Fruit fly (Drosophila melanogaster) whole organism, embryonic: ENCODE results near the gene Obp99d.

Experiments
- CG11093 ChIP-seq: fragments of 200-800 bp; sonication (Bioruptor generic); IDR thresholded peaks from 3 replicates; pipeline ENCODE4 v1.3.6; 2022; ENCODE audit warnings: missing biosample characterization, missing genetic modification characterization
- CG12236 ChIP-seq: fragments of 200-800 bp; sonication (Bioruptor generic); optimal IDR thresholded peaks from 2 replicates; lab custom pipeline; 2016; ENCODE audit warnings: missing biosample characterization, missing genetic modification characterization
- CG14441 ChIP-seq: fragments of 200-800 bp; sonication (Bioruptor generic); IDR thresholded peaks from 2 replicates; pipeline ENCODE4 v1.3.6; 2022; ENCODE audit warnings: missing biosample characterization, missing genetic modification characterization
- CG17912 ChIP-seq: fragments of 200-800 bp; sonication (Bioruptor generic); optimal IDR thresholded peaks from 2 replicates; lab custom pipeline; 2018; ENCODE audit warnings: missing biosample characterization, mild to moderate bottlenecking, missing genetic modification characterization
- CG2199 ChIP-seq: fragments of 200-800 bp; sonication (Bioruptor generic); IDR thresholded peaks from 3 replicates; pipeline ENCODE4 v1.3.6; 2022; ENCODE audit warnings: missing biosample characterization, missing genetic modification characterization
- CG2889 ChIP-seq: fragments of 200-800 bp; sonication (Bioruptor generic); IDR thresholded peaks from 3 replicates; pipeline ENCODE4 v1.3.6; 2022; ENCODE audit warnings: missing biosample characterization, missing genetic modification characterization
- CG3281 ChIP-seq: fragments of 200-800 bp; sonication (Bioruptor generic); optimal IDR thresholded peaks from 3 replicates; lab custom pipeline; 2017; ENCODE audit warnings: missing biosample characterization, mild to moderate bottlenecking, missing genetic modification characterization
- CG7745 ChIP-seq: fragments of 200-800 bp; sonication (Bioruptor generic); optimal IDR thresholded peaks from 2 replicates; lab custom pipeline; 2018; ENCODE audit warnings: missing biosample characterization, mild to moderate bottlenecking, missing genetic modification characterization, moderate library complexity
- CG9215 ChIP-seq: fragments of 200-800 bp; sonication (Bioruptor generic); IDR thresholded peaks from 2 replicates; pipeline ENCODE4 v1.3.6; 2022; ENCODE audit warnings: missing biosample characterization, missing genetic modification characterization
- D ChIP-seq, 2 experiments: fragments of 200-800 bp in 1 of 2; fragments of >200 bp in 1 of 2; sonication (Bioruptor generic) in 1 of 2; optimal IDR thresholded peaks; 2 replicates in 1 of 2; 3 replicates in 1 of 2; lab custom pipeline; 2017; ENCODE audit warnings: mild to moderate bottlenecking in 1 of 2, missing biosample characterization in 1 of 2, missing genetic modification characterization in 1 of 2, missing genetic modification reagents in 1 of 2
- Dek ChIP-seq: fragments of 200-800 bp; sonication (Bioruptor generic); optimal IDR thresholded peaks from 3 replicates; lab custom pipeline; 2019; ENCODE audit warnings: missing biosample characterization, mild to moderate bottlenecking, missing genetic modification characterization, moderate library complexity
- Dll ChIP-seq: fragments of 200-800 bp; sonication (Bioruptor generic); IDR thresholded peaks from 4 replicates; pipeline ENCODE4 v1.3.6; 2022; ENCODE audit warnings: missing biosample characterization, missing genetic modification characterization; ENCODE audit not compliant: partially characterized antibody
- Drgx ChIP-seq: fragments of 200-800 bp; sonication (Bioruptor generic); IDR thresholded peaks from 2 replicates; pipeline ENCODE4 v1.3.6; 2022; ENCODE audit warnings: missing biosample characterization, missing genetic modification characterization
- Hey ChIP-seq: fragments of 200-800 bp; sonication (Bioruptor generic); optimal IDR thresholded peaks from 3 replicates; lab custom pipeline; 2018; ENCODE audit warnings: missing biosample characterization, mild to moderate bottlenecking, missing genetic modification characterization
- Hr3 ChIP-seq: fragments of 200-800 bp; sonication (Bioruptor generic); optimal IDR thresholded peaks from 3 replicates; lab custom pipeline; 2016; ENCODE audit warnings: missing biosample characterization, missing genetic modification characterization
- Hr51 ChIP-seq, 2 experiments: fragments of 200-800 bp; sonication (Bioruptor generic); optimal IDR thresholded peaks; 2 replicates in 1 of 2; 3 replicates in 1 of 2; lab custom pipeline; 2016 to 2018; ENCODE audit warnings: missing biosample characterization in 2 of 2, missing genetic modification characterization in 2 of 2, mild to moderate bottlenecking in 1 of 2, moderate library complexity in 1 of 2
- Lim3 ChIP-seq: fragments of 200-800 bp; sonication (Bioruptor generic); IDR thresholded peaks from 2 replicates; pipeline ENCODE4 v1.3.6; 2022; ENCODE audit warnings: missing biosample characterization, missing genetic modification characterization
- MBD-R2 ChIP-seq: fragments of 200-800 bp; sonication (Bioruptor generic); IDR thresholded peaks from 2 replicates; pipeline ENCODE4 v1.3.6; 2022; ENCODE audit warnings: missing biosample characterization, missing genetic modification characterization
- Med ChIP-seq: fragments of 200-800 bp; sonication (Bioruptor generic); peaks from one replicate; lab custom pipeline; 2016; ENCODE audit warnings: missing biosample characterization, missing genetic modification characterization, mild to moderate bottlenecking, inconsistent platforms, moderate library complexity
- Scr ChIP-seq: fragments of 200-800 bp; sonication (Bioruptor generic); IDR thresholded peaks from 2 replicates; pipeline ENCODE4 v1.3.6; 2022; ENCODE audit warnings: missing biosample characterization, missing genetic modification characterization; ENCODE audit not compliant: partially characterized antibody
- Tbp ChIP-seq: fragments of >200 bp; optimal IDR thresholded peaks from 2 replicates; lab custom pipeline; 2018; ENCODE audit warnings: missing biosample characterization, missing genetic modification characterization
- YL-1 ChIP-seq: fragments of 200-800 bp; sonication (Bioruptor generic); optimal IDR thresholded peaks from 3 replicates; lab custom pipeline; 2017; ENCODE audit warnings: missing biosample characterization, mild to moderate bottlenecking, missing genetic modification characterization
- cad ChIP-seq: fragments of >200 bp; optimal IDR thresholded peaks from 2 replicates; lab custom pipeline; 2017; ENCODE audit warnings: missing biosample characterization, missing genetic modification characterization
- chinmo ChIP-seq: fragments of 200-800 bp; sonication (Bioruptor generic); IDR thresholded peaks from 4 replicates; pipeline ENCODE4 v1.3.6; 2022; ENCODE audit warnings: missing biosample characterization, missing genetic modification characterization; ENCODE audit not compliant: partially characterized antibody
- crol ChIP-seq: fragments of 200-800 bp; sonication (Bioruptor generic); IDR thresholded peaks from 2 replicates; pipeline ENCODE4 v1.3.6; 2022; ENCODE audit warnings: missing biosample characterization, missing genetic modification characterization
- crp ChIP-seq, 2 experiments: fragments of 200-800 bp; sonication (Bioruptor generic); optimal IDR thresholded peaks; 2 replicates in 1 of 2; 3 replicates in 1 of 2; lab custom pipeline; 2017; ENCODE audit warnings: missing biosample characterization in 2 of 2, missing genetic modification characterization in 2 of 2, mild to moderate bottlenecking in 1 of 2, moderate library complexity in 1 of 2
- dimm ChIP-seq: fragments of 200-800 bp; sonication (Bioruptor generic); IDR thresholded peaks from 2 replicates; pipeline ENCODE4 v1.3.6; 2022; ENCODE audit warnings: missing biosample characterization, missing genetic modification characterization
- fd102C ChIP-seq: fragments of 200-800 bp; sonication (Bioruptor generic); optimal IDR thresholded peaks from 2 replicates; lab custom pipeline; 2018; ENCODE audit warnings: missing biosample characterization, mild to moderate bottlenecking, missing genetic modification characterization, moderate library complexity
- fd3F ChIP-seq: fragments of 200-800 bp; sonication (Bioruptor generic); optimal IDR thresholded peaks from 2 replicates; lab custom pipeline; 2018; ENCODE audit warnings: missing biosample characterization, mild to moderate bottlenecking, missing genetic modification characterization, moderate library complexity
- grn ChIP-seq: fragments of 200-800 bp; sonication (Bioruptor generic); optimal IDR thresholded peaks from 3 replicates; lab custom pipeline; 2017; ENCODE audit warnings: missing biosample characterization, missing genetic modification characterization
- insv ChIP-seq, 2 experiments: fragments of 200-800 bp; sonication (Bioruptor generic); optimal IDR thresholded peaks; 3 replicates each; lab custom pipeline; 2016 to 2018; ENCODE audit warnings: missing biosample characterization in 2 of 2, missing genetic modification characterization in 2 of 2
- mam ChIP-seq: fragments of 200-800 bp; sonication (Bioruptor generic); optimal IDR thresholded peaks from 3 replicates; lab custom pipeline; 2016; ENCODE audit warnings: missing biosample characterization, missing genetic modification characterization
- nmo ChIP-seq: fragments of 200-800 bp; sonication (Bioruptor generic); optimal IDR thresholded peaks from 2 replicates; lab custom pipeline; 2018; ENCODE audit warnings: missing biosample characterization, mild to moderate bottlenecking, missing genetic modification characterization, moderate library complexity
- nom ChIP-seq: fragments of 200-800 bp; sonication (Bioruptor generic); optimal IDR thresholded peaks from 2 replicates; lab custom pipeline; 2017; ENCODE audit warnings: missing biosample characterization, missing genetic modification characterization, mild to moderate bottlenecking, moderate library complexity, missing genetic modification reagents
- org-1 ChIP-seq: fragments of 200-800 bp; sonication (Bioruptor generic); optimal IDR thresholded peaks from 2 replicates; lab custom pipeline; 2017; ENCODE audit warnings: missing biosample characterization, missing genetic modification characterization
- prd ChIP-seq, 3 experiments: fragments of >200 bp in 2 of 3; fragments of 200-800 bp in 1 of 3; sonication (Bioruptor generic) in 1 of 3; optimal IDR thresholded peaks in 2 of 3; IDR thresholded peaks in 1 of 3; 2 replicates in 2 of 3; 3 replicates in 1 of 3; pipeline versions ENCODE4 v1.3.6 to Lab custom; 2017 to 2022; ENCODE audit warnings: missing biosample characterization in 1 of 3, missing genetic modification characterization in 1 of 3
- pros ChIP-seq: fragments of 200-800 bp; sonication (Bioruptor generic); optimal IDR thresholded peaks from 3 replicates; lab custom pipeline; 2019; ENCODE audit warnings: missing biosample characterization, mild to moderate bottlenecking, missing genetic modification characterization, moderate library complexity
- run ChIP-seq: fragments of 200-800 bp; sonication (Bioruptor generic); optimal IDR thresholded peaks from 3 replicates; lab custom pipeline; 2018; ENCODE audit warnings: missing biosample characterization, mild to moderate bottlenecking, missing genetic modification characterization
- tll ChIP-seq, 2 experiments: fragments of 200-800 bp in 1 of 2; fragments of >200 bp in 1 of 2; sonication (Bioruptor generic) in 1 of 2; optimal IDR thresholded peaks; 2 replicates each; lab custom pipeline; 2017 to 2019; ENCODE audit warnings: missing biosample characterization in 2 of 2, missing genetic modification characterization in 2 of 2, mild to moderate bottlenecking in 1 of 2, moderate library complexity in 1 of 2
- ttk ChIP-seq: fragments of 200-800 bp; sonication (Bioruptor generic); IDR thresholded peaks from 2 replicates; pipeline ENCODE4 v2.1.2; 2022; ENCODE audit warnings: missing biosample characterization, missing genetic modification characterization

Gene Obp99d

dm6 chr3R:29714314-29714713, at the start of gene Obp99d:
Obp99d (plus strand) TSS chr3R:29714505.
- TF ChIP-seq CG2199 (peak; percentile 92), fd102C (no peak), D (optimal IDR thresholded peaks at IDR 0.05; lab: Kevin White, UChicago) (peak; percentile 71), D (GFP tag; optimal IDR thresholded peaks at IDR 0.05; lab: Kevin White, UChicago) (no peak)

- no peak for TF ChIP-seq CG9215 (GFP tag; lab: Robert Waterston, UW)
- TF ChIP-seq Tbp (GFP tag; lab: Kevin White, UChicago), result no peak
- TF ChIP-seq Dll (GFP tag; lab: Robert Waterston, UW), result no peak
- TF ChIP-seq Lim3 (GFP tag; lab: Robert Waterston, UW), result no peak
- TF ChIP-seq CG11093, result no peak
- no peak for TF ChIP-seq pros (GFP tag; lab: Kevin White, UChicago)
- TF ChIP-seq Dek (tag; lab: Kevin White, UChicago), result no peak
- TF ChIP-seq run, result no peak
- no peak for TF ChIP-seq YL-1 (GFP tag; lab: Kevin White, UChicago)
- no peak for TF ChIP-seq Hr3 (GFP tag; lab: Kevin White, UChicago)
- TF ChIP-seq CG14441 (GFP tag; lab: Robert Waterston, UW), result no peak
- no peak for TF ChIP-seq crp (GFP tag; optimal IDR thresholded peaks at IDR 0.05; lab: Kevin White, UChicago)
- no peak for TF ChIP-seq fd3F (GFP tag; lab: Kevin White, UChicago)
- no peak for TF ChIP-seq MBD-R2 (GFP tag; lab: Robert Waterston, UW)
- no peak for TF ChIP-seq CG7745 (tag; lab: Kevin White, UChicago)
These were observed 45.5 kb upstream of the Obp99d start, which contains the start of the genes ppk20 and ppk30 for dm6 chr3R:29668777-29669176. ppk20 (minus strand) TSS chr3R:29668877. ppk30 (plus strand) TSS chr3R:29669149.

- TF ChIP-seq crol (GFP tag; lab: Robert Waterston, UW) (no peak), grn (no peak), chinmo (GFP tag; lab: Robert Waterston, UW) (no peak), Hey (tag; lab: Kevin White, UChicago) (no peak), Hr51 (GFP tag; optimal IDR thresholded peaks at IDR 0.05; lab: Kevin White, UChicago) (no peak), nom (GFP tag; lab: Kevin White, UChicago) (no peak), nmo (GFP tag; lab: Kevin White, UChicago) (peak; percentile 8), Scr (GFP tag; lab: Robert Waterston, UW) (no peak), org-1 (GFP tag; lab: Kevin White, UChicago) (no peak), cad (no peak), Drgx (no peak), prd (optimal IDR thresholded peaks at IDR 0.05; lab: Kevin White, UChicago) (no peak), prd (GFP tag; IDR thresholded peaks at IDR 0.05; lab: Robert Waterston, UW) (no peak), insv (GFP tag; optimal IDR thresholded peaks at IDR 0.05; lab: Kevin White, UChicago) (peak in 1 of 2 experiments; percentile 17), tll (GFP tag; optimal IDR thresholded peaks at IDR 0.05; lab: Kevin White, UChicago) (no peak), CG12236 (GFP tag; lab: Kevin White, UChicago) (no peak), CG3281 (GFP tag; lab: Kevin White, UChicago) (no peak), Med (GFP tag; lab: Kevin White, UChicago) (peak; percentile 38), CG17912 (GFP tag; lab: Kevin White, UChicago) (no peak), dimm (GFP tag; lab: Robert Waterston, UW) (no peak), CG2889 (GFP tag; lab: Robert Waterston, UW) (no peak), Dek (tag; lab: Kevin White, UChicago) (no peak), ttk (no peak), mam (GFP tag; lab: Kevin White, UChicago) (no peak)
These were observed 43.1 kb upstream of the Obp99d start, which contains the start of gene Obp99a for dm6 chr3R:29671060-29671707. Obp99a (plus strand) TSS chr3R:29671657.
